Worm (Caenorhabditis elegans): ENCODE data around the gene M70.1.

DNA sequence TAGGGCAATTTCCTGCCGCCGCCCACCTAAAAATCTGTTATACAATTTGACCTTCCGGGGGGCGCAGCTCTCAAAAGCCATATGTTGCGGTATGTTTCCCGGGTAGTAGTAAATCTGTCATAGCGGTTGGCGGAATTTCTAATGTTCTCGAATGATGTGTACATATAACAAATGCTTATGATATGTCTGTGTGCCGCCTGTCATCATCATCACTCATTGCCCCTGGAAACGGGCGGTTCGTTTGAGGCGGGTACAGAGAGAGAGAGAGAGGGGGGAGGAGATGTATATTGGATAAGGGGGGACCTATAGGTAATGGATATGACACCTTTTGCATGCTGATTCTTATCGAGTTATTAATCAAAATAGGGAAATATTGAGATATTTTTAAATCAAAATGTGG is 51.0 kb downstream of the M70.1 start:
- TF ChIP-seq tbx-9 (tag; optimal IDR thresholded peaks at IDR 0.05; ENCODE audit: borderline replicate concordance) (no peak), Y67H2A.10 (GFP tag; conservative IDR thresholded peaks at IDR 0.05) (no peak), lsl-1 (GFP tag; optimal IDR thresholded peaks at IDR 0.05) (no peak), nfya-1 (tag; optimal IDR thresholded peaks at IDR 0.05; ENCODE audit: borderline replicate concordance, insufficient read depth) (no peak), T26A5.8 (tag; optimal IDR thresholded peaks at IDR 0.05) (no peak), tlf-1 (GFP tag; optimal IDR thresholded peaks at IDR 0.05) (no peak), mel-28 (tag; optimal IDR thresholded peaks at IDR 0.05; ENCODE audit: borderline replicate concordance) (no peak), let-607 (tag; optimal IDR thresholded peaks at IDR 0.05) (no peak)

Data from whole organism, young adult.